Worm (Caenorhabditis elegans) whole organism, L1 larva: ENCODE data around the gene srh-297.

Experiments used
- ama-1 ChIP-seq: fragments of 150-350 bp; optimal IDR thresholded peaks from 2 replicates; lab custom pipeline; 2014
- ceh-88 ChIP-seq: fragments of 200-800 bp; sonication (Bioruptor generic); IDR thresholded peaks from 2 replicates; pipeline ENCODE4 v1.3.6; 2022; ENCODE audit warnings: missing genetic modification characterization, missing compliant biosample characterization
- dpl-1 ChIP-seq, 3 experiments: fragments of 150-350 bp in 2 of 3; sonication (generic microtip) in 1 of 3; optimal IDR thresholded peaks; 2 replicates each; lab custom pipeline; 2014 to 2017; ENCODE audit warnings: missing biosample characterization in 3 of 3, missing genetic modification characterization in 3 of 3, missing genetic modification reagents in 3 of 3
- lin-39 ChIP-seq: fragments of 150-350 bp; optimal IDR thresholded peaks from 2 replicates; lab custom pipeline; 2014; ENCODE audit warnings: missing biosample characterization, missing genetic modification reagents, missing genetic modification characterization
- lir-3 ChIP-seq: sonication (generic microtip); optimal IDR thresholded peaks from 2 replicates; lab custom pipeline; 2016; ENCODE audit warnings: mild to moderate bottlenecking, missing genetic modification characterization, moderate library complexity, missing compliant biosample characterization; ENCODE audit not compliant: poor library complexity
- lsy-2 ChIP-seq, 2 experiments: fragments of 150-350 bp; optimal IDR thresholded peaks; 2 replicates each; lab custom pipeline; 2014; ENCODE audit warnings: missing biosample characterization in 2 of 2, missing genetic modification characterization in 2 of 2
- nhr-76 ChIP-seq: sonication (generic microtip); optimal IDR thresholded peaks from 2 replicates; lab custom pipeline; 2017; ENCODE audit warnings: missing biosample characterization, missing genetic modification characterization
- nhr-77 ChIP-seq: fragments of 150-350 bp; optimal IDR thresholded peaks from 2 replicates; lab custom pipeline; 2014; ENCODE audit warnings: missing biosample characterization, missing genetic modification characterization
- vab-15 ChIP-seq: sonication (generic microtip); optimal IDR thresholded peaks from 2 replicates; lab custom pipeline; 2017; ENCODE audit warnings: missing genotype, mild to moderate bottlenecking, missing genetic modification characterization, missing compliant biosample characterization
- zag-1 ChIP-seq: fragments of 150-350 bp; optimal IDR thresholded peaks from 2 replicates; lab custom pipeline; 2014; ENCODE audit warnings: missing biosample characterization, missing genetic modification characterization
- zip-4 ChIP-seq: fragments of 200-800 bp; sonication (Bioruptor generic); optimal IDR thresholded peaks from 2 replicates; lab custom pipeline; 2018; ENCODE audit warnings: mild to moderate bottlenecking, missing genetic modification characterization, moderate library complexity, missing compliant biosample characterization

- TF ChIP-seq ceh-88 = no peak
- no peak for TF ChIP-seq lir-3 (tag; lab: Kevin White, UChicago)
- no peak for TF ChIP-seq zip-4 (GFP tag; lab: Kevin White, UChicago)
- TF ChIP-seq lin-39 (tag; lab: Kevin White, UChicago) = no peak
- no peak for TF ChIP-seq zag-1 (tag; lab: Kevin White, UChicago)
- no peak for TF ChIP-seq vab-15 (tag; lab: Kevin White, UChicago)
- no peak for TF ChIP-seq dpl-1 (GFP tag; optimal IDR thresholded peaks at IDR 0.05; lab: Kevin White, UChicago)
- no peak for TF ChIP-seq nhr-77
- no peak for TF ChIP-seq lsy-2 (tag; optimal IDR thresholded peaks at IDR 0.05; lab: Kevin White, UChicago)
- TF ChIP-seq ama-1 (lab: Kevin White, UChicago) = no peak
- no peak for TF ChIP-seq nhr-76
Observed at ce11 chrII:3250195-3250594, 19.9 kb upstream of the srh-297 start.
